Fruit fly (Drosophila melanogaster) whole organism, embryonic: Measurements from ENCODE around the gene dachs.

Experiments
- CG15696 ChIP-seq: fragments of 200-800 bp; sonication (Bioruptor generic); optimal IDR thresholded peaks from 2 replicates; lab custom pipeline; 2019; ENCODE audit warnings: missing biosample characterization, mild to moderate bottlenecking, missing genetic modification characterization, moderate library complexity
- Vsx1 ChIP-seq: fragments of 200-800 bp; sonication (Bioruptor generic); optimal IDR thresholded peaks from 2 replicates; lab custom pipeline; 2017; ENCODE audit warnings: missing biosample characterization, mild to moderate bottlenecking, missing genetic modification characterization, missing genetic modification reagents
- cad ChIP-seq: fragments of >200 bp; optimal IDR thresholded peaks from 2 replicates; lab custom pipeline; 2017; ENCODE audit warnings: missing biosample characterization, missing genetic modification characterization
- dati ChIP-seq: fragments of 200-800 bp; sonication (Bioruptor generic); IDR thresholded peaks from 2 replicates; pipeline ENCODE4 v1.3.6; 2022; ENCODE audit warnings: missing biosample characterization, missing genetic modification characterization
- schlank ChIP-seq: fragments of 200-800 bp; sonication (Bioruptor generic); optimal IDR thresholded peaks from 2 replicates; lab custom pipeline; 2018; ENCODE audit warnings: missing biosample characterization, mild to moderate bottlenecking, missing genetic modification characterization

DNA sequence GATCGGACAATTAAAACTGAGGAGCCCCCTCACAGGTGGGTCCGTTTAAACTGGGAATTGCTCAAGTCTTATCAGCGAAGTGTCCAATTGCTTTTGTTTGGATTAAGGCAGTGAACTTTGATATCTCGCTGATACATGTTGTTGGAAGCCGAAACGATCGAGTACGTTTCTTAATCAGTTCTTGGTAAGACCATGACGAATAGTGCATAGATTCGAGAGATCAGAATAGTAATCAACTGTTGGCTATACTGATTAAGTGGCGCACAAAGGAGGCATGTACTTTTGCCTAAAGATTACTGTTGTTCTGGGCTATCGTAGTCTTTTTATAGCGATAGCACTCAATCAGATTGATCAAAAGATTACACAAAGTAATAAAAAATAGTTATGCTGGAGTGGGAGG lies 15.1 kb upstream of the dachs start:
- no peak for TF ChIP-seq cad
- no peak for TF ChIP-seq CG15696 (tag; lab: Kevin White, UChicago)
- no peak for TF ChIP-seq schlank
- TF ChIP-seq dati (GFP tag; lab: Robert Waterston, UW) = no peak
- no peak for TF ChIP-seq Vsx1 (GFP tag; lab: Kevin White, UChicago)
